Worm (Caenorhabditis elegans) whole organism, young adult: ENCODE measurements around the gene dnj-13.

Source experiments
- C06A6.2 ChIP-seq: fragments of 200-800 bp; sonication (Bioruptor generic); conservative IDR thresholded peaks from 2 replicates; pipeline ENCODE4 v1.3.6; 2022; ENCODE audit warnings: missing genetic modification characterization, missing compliant biosample characterization
- D2030.7 ChIP-seq: fragments of 200-800 bp; sonication (Bioruptor generic); IDR thresholded peaks from 2 replicates; pipeline ENCODE4 v1.3.6; 2022; ENCODE audit warnings: missing genetic modification reagents, missing genetic modification characterization, missing compliant biosample characterization
- F52B5.7 ChIP-seq: sonication (generic microtip); optimal IDR thresholded peaks from 2 replicates; lab custom pipeline; 2016; ENCODE audit warnings: mild to moderate bottlenecking, missing genetic modification characterization, missing compliant biosample characterization
- K12H6.12 ChIP-seq: fragments of 200-800 bp; sonication (Bioruptor generic); optimal IDR thresholded peaks from 2 replicates; lab custom pipeline; 2018; ENCODE audit warnings: mild to moderate bottlenecking, missing genetic modification characterization, missing compliant biosample characterization
- Y79H2A.3 ChIP-seq: fragments of 200-800 bp; sonication (Bioruptor generic); conservative IDR thresholded peaks from 2 replicates; pipeline ENCODE4 v1.3.6; 2022; ENCODE audit warnings: missing genetic modification reagents, missing genetic modification characterization, missing compliant biosample characterization
- akir-1 ChIP-seq: fragments of 200-800 bp; sonication (Bioruptor generic); optimal IDR thresholded peaks from 2 replicates; lab custom pipeline; 2018; ENCODE audit warnings: mild to moderate bottlenecking, missing genetic modification characterization, moderate library complexity, missing compliant biosample characterization
- hmg-1.2 ChIP-seq: fragments of 200-800 bp; sonication (Bioruptor generic); IDR thresholded peaks from 2 replicates; pipeline ENCODE4 v1.3.6; 2022; ENCODE audit warnings: missing genetic modification reagents, missing genetic modification characterization, missing compliant biosample characterization
- lin-40 ChIP-seq: sonication (generic microtip); optimal IDR thresholded peaks from 2 replicates; lab custom pipeline; 2016; ENCODE audit warnings: missing genetic modification characterization, mild to moderate bottlenecking, missing compliant biosample characterization, missing genotype, missing genetic modification reagents
- madf-6 ChIP-seq: fragments of 200-800 bp; sonication (Bioruptor generic); IDR thresholded peaks from 2 replicates; pipeline ENCODE4 v1.3.6; 2022; ENCODE audit warnings: missing genetic modification reagents, missing genetic modification characterization, missing compliant biosample characterization
- snpc-4 ChIP-seq, 5 experiments: fragments of 150-350 bp in 1 of 5; sonication (generic microtip) in 4 of 5; optimal IDR thresholded peaks; 2 replicates each; lab custom pipeline; 2014 to 2018; ENCODE audit warnings: missing genetic modification characterization in 5 of 5, missing biosample characterization in 3 of 5, antibody characterized with exemption in 2 of 5, mild to moderate bottlenecking in 2 of 5, missing compliant biosample characterization in 2 of 5, missing genotype in 2 of 5, moderate library complexity in 2 of 5, missing genetic modification reagents in 1 of 5
- unc-130 ChIP-seq: sonication (generic microtip); optimal IDR thresholded peaks from 2 replicates; lab custom pipeline; 2016; ENCODE audit warnings: missing genetic modification reagents, missing genetic modification characterization, missing compliant biosample characterization
- unc-62 ChIP-seq: fragments of 150-350 bp; optimal IDR thresholded peaks from 2 replicates; lab custom pipeline; 2014; ENCODE audit warnings: missing biosample characterization, missing genetic modification reagents, missing genetic modification characterization

DNA sequence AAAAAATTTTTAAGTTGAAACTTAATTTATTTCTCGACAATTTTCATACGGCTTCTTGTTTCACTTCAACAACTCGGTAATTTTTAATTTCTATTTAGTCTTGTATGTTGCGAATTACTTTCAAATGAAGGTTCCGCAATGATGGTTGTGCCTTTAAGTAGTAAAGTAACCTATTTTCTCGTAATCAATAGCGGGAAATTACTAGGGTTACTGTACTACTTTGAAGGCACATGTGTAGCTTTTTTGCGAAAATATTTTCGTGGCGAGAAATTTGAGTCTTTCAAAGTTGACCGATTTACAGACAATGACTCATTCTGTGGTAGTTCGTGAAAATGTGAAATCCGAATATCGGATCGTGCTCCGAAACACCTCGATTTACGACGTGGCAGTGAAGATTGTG, 27.3 kb upstream of the dnj-13 start, which contains the start of gene B0334.10:
- TF ChIP-seq unc-62 (GFP tag; lab: Kevin White, UChicago) (no peak), C06A6.2 (GFP tag; lab: Robert Waterston, UW) (no peak), K12H6.12 (tag; lab: Kevin White, UChicago) (no peak), lin-40 (tag; lab: Kevin White, UChicago) (no peak), Y79H2A.3 (GFP tag; lab: Robert Waterston, UW) (no peak), snpc-4 (GFP tag; optimal IDR thresholded peaks at IDR 0.05; lab: Kevin White, UChicago) (no peak), snpc-4 (tag; optimal IDR thresholded peaks at IDR 0.05; lab: Kevin White, UChicago) (no peak), F52B5.7 (tag; lab: Kevin White, UChicago) (no peak), hmg-1.2 (GFP tag; lab: Robert Waterston, UW) (no peak), madf-6 (GFP tag; lab: Robert Waterston, UW) (no peak), unc-130 (no peak), D2030.7 (no peak), akir-1 (GFP tag; lab: Kevin White, UChicago) (no peak)
